Fruit fly (Drosophila melanogaster) whole organism, embryonic: Measurements from ENCODE around the gene mof.

ENCODE experiments used
- CG10147 ChIP-seq: fragments of 200-800 bp; sonication (Bioruptor generic); optimal IDR thresholded peaks from 2 replicates; lab custom pipeline; 2019; ENCODE audit warnings: missing biosample characterization, mild to moderate bottlenecking, missing genetic modification characterization, moderate library complexity
- CG10431 ChIP-seq: fragments of 200-800 bp; sonication (Bioruptor generic); optimal IDR thresholded peaks from 3 replicates; lab custom pipeline; 2018; ENCODE audit warnings: missing biosample characterization, mild to moderate bottlenecking, missing genetic modification characterization
- CG11560 ChIP-seq: fragments of 200-800 bp; sonication (Bioruptor generic); IDR thresholded peaks from 3 replicates; pipeline ENCODE4 v1.3.6; 2022; ENCODE audit warnings: missing biosample characterization, missing genetic modification characterization
- CG12659 ChIP-seq: fragments of 200-800 bp; sonication (Bioruptor generic); optimal IDR thresholded peaks from 3 replicates; lab custom pipeline; 2017; ENCODE audit warnings: mild to moderate bottlenecking, missing biosample characterization, missing genetic modification reagents, missing genetic modification characterization
- CG13123 ChIP-seq: fragments of 200-800 bp; sonication (Bioruptor generic); optimal IDR thresholded peaks from 2 replicates; lab custom pipeline; 2016; ENCODE audit warnings: missing biosample characterization, missing genetic modification characterization
- CG13287 ChIP-seq: fragments of 200-800 bp; sonication (Bioruptor generic); IDR thresholded peaks from 2 replicates; pipeline ENCODE4 v1.3.6; 2022; ENCODE audit warnings: missing biosample characterization, missing genetic modification characterization; ENCODE audit not compliant: partially characterized antibody
- CG13424 ChIP-seq: fragments of 200-800 bp; sonication (Bioruptor generic); optimal IDR thresholded peaks from 2 replicates; lab custom pipeline; 2019; ENCODE audit warnings: missing biosample characterization, mild to moderate bottlenecking, missing genetic modification characterization, moderate library complexity
- CG14710 ChIP-seq: fragments of 200-800 bp; sonication (Bioruptor generic); optimal IDR thresholded peaks from 3 replicates; lab custom pipeline; 2019; ENCODE audit warnings: missing biosample characterization, mild to moderate bottlenecking, missing genetic modification characterization, moderate library complexity
- CG1603 ChIP-seq: fragments of 200-800 bp; sonication (Bioruptor generic); optimal IDR thresholded peaks from 2 replicates; lab custom pipeline; 2019; ENCODE audit warnings: missing biosample characterization, mild to moderate bottlenecking, missing genetic modification characterization, moderate library complexity
- CG18262 ChIP-seq: fragments of 200-800 bp; optimal IDR thresholded peaks from 3 replicates; lab custom pipeline; 2019; ENCODE audit warnings: missing biosample characterization, mild to moderate bottlenecking, missing genetic modification characterization, moderate library complexity
- CG2129 ChIP-seq: fragments of 200-800 bp; sonication (Bioruptor generic); IDR thresholded peaks from 2 replicates; pipeline ENCODE4 v1.3.6; 2022; ENCODE audit warnings: missing biosample characterization, missing genetic modification characterization; ENCODE audit not compliant: partially characterized antibody
- CG31365 ChIP-seq: fragments of 200-800 bp; sonication (Bioruptor generic); optimal IDR thresholded peaks from 2 replicates; lab custom pipeline; 2018; ENCODE audit warnings: missing biosample characterization, mild to moderate bottlenecking, missing genetic modification characterization
- CG34224 ChIP-seq: fragments of 200-800 bp; sonication (Bioruptor generic); IDR thresholded peaks from 3 replicates; pipeline ENCODE4 v1.3.6; 2022; ENCODE audit warnings: missing biosample characterization, missing genetic modification characterization; ENCODE audit not compliant: partially characterized antibody
- CG3847 ChIP-seq: fragments of 200-800 bp; sonication (Bioruptor generic); IDR thresholded peaks from 2 replicates; pipeline ENCODE4 v1.3.6; 2022; ENCODE audit warnings: missing biosample characterization, missing genetic modification characterization
- CG6791 ChIP-seq: fragments of 200-800 bp; sonication (Bioruptor generic); IDR thresholded peaks from 3 replicates; pipeline ENCODE4 v1.3.6; 2022; ENCODE audit warnings: missing biosample characterization, missing genetic modification characterization; ENCODE audit not compliant: partially characterized antibody
- CG7963 ChIP-seq: fragments of 200-800 bp; sonication (Bioruptor generic); IDR thresholded peaks from 3 replicates; pipeline ENCODE4 v1.3.6; 2022; ENCODE audit warnings: missing biosample characterization, missing genetic modification characterization; ENCODE audit not compliant: partially characterized antibody
- CG8944 ChIP-seq: fragments of 200-800 bp; sonication (Bioruptor generic); optimal IDR thresholded peaks from 3 replicates; lab custom pipeline; 2016; ENCODE audit warnings: missing biosample characterization, missing genetic modification characterization
- Dip2 ChIP-seq: fragments of 200-800 bp; sonication (Bioruptor generic); IDR thresholded peaks from 2 replicates; pipeline ENCODE4 v1.3.6; 2022; ENCODE audit warnings: missing biosample characterization, missing genetic modification characterization
- Dll ChIP-seq: fragments of 200-800 bp; sonication (Bioruptor generic); IDR thresholded peaks from 4 replicates; pipeline ENCODE4 v1.3.6; 2022; ENCODE audit warnings: missing biosample characterization, missing genetic modification characterization; ENCODE audit not compliant: partially characterized antibody
- Doc3 ChIP-seq: fragments of 200-800 bp; sonication (Bioruptor generic); IDR thresholded peaks from 3 replicates; pipeline ENCODE4 v1.3.6; 2022; ENCODE audit warnings: missing biosample characterization, missing genetic modification characterization; ENCODE audit not compliant: partially characterized antibody
- Elba2 ChIP-seq: fragments of 200-800 bp; sonication (Bioruptor generic); optimal IDR thresholded peaks from 3 replicates; lab custom pipeline; 2016; ENCODE audit warnings: missing biosample characterization, missing genetic modification characterization
- Fer1 ChIP-seq: fragments of 200-800 bp; sonication (Bioruptor generic); optimal IDR thresholded peaks from 2 replicates; lab custom pipeline; 2017; ENCODE audit warnings: missing biosample characterization, mild to moderate bottlenecking, missing genetic modification characterization
- HLH4C ChIP-seq: fragments of 200-800 bp; sonication (Bioruptor generic); IDR thresholded peaks from 3 replicates; pipeline ENCODE4 v1.3.6; 2022; ENCODE audit warnings: missing biosample characterization, missing genetic modification characterization; ENCODE audit not compliant: partially characterized antibody
- HLHmδ ChIP-seq: fragments of 200-800 bp; sonication (Bioruptor generic); optimal IDR thresholded peaks from 2 replicates; lab custom pipeline; 2018; ENCODE audit warnings: missing biosample characterization, mild to moderate bottlenecking, missing genetic modification characterization, moderate library complexity
- MBD-R2 ChIP-seq: fragments of 200-800 bp; sonication (Bioruptor generic); IDR thresholded peaks from 2 replicates; pipeline ENCODE4 v1.3.6; 2022; ENCODE audit warnings: missing biosample characterization, missing genetic modification characterization
- MESR4 ChIP-seq: fragments of 200-800 bp; sonication (Bioruptor generic); optimal IDR thresholded peaks from 2 replicates; lab custom pipeline; 2018; ENCODE audit warnings: missing biosample characterization, mild to moderate bottlenecking, missing genetic modification characterization, moderate library complexity
- Neu2 ChIP-seq: fragments of 200-800 bp; sonication (Bioruptor generic); optimal IDR thresholded peaks from 3 replicates; lab custom pipeline; 2016; ENCODE audit warnings: missing biosample characterization, missing genetic modification characterization, borderline replicate concordance
- Sox102F ChIP-seq: fragments of 200-800 bp; sonication (Bioruptor generic); optimal IDR thresholded peaks from 2 replicates; lab custom pipeline; 2018; ENCODE audit warnings: missing biosample characterization, mild to moderate bottlenecking, missing genetic modification characterization, moderate library complexity
- abd-A ChIP-seq: fragments of 200-800 bp; sonication (Bioruptor generic); optimal IDR thresholded peaks from 3 replicates; lab custom pipeline; 2019; ENCODE audit warnings: missing biosample characterization, mild to moderate bottlenecking, missing genetic modification characterization, moderate library complexity
- amos ChIP-seq: fragments of 200-800 bp; sonication (Bioruptor generic); IDR thresholded peaks from 2 replicates; pipeline ENCODE4 v1.3.6; 2022; ENCODE audit warnings: missing biosample characterization, missing genetic modification characterization; ENCODE audit not compliant: partially characterized antibody
- bbx ChIP-seq: fragments of 200-800 bp; sonication (Bioruptor generic); IDR thresholded peaks from 2 replicates; pipeline ENCODE4 v1.3.6; 2022; ENCODE audit warnings: missing biosample characterization, missing genetic modification characterization; ENCODE audit not compliant: partially characterized antibody
- ems ChIP-seq: fragments of 200-800 bp; sonication (Bioruptor generic); optimal IDR thresholded peaks from 3 replicates; lab custom pipeline; 2016; ENCODE audit warnings: missing biosample characterization, missing genetic modification characterization
- hb ChIP-seq: fragments of 200-800 bp; sonication (Bioruptor generic); IDR thresholded peaks from 3 replicates; pipeline ENCODE4 v1.3.6; 2022; ENCODE audit warnings: missing biosample characterization, missing genetic modification characterization; ENCODE audit not compliant: partially characterized antibody
- hbn ChIP-seq: fragments of 200-800 bp; sonication (Bioruptor generic); IDR thresholded peaks from 2 replicates; pipeline ENCODE4 v1.3.6; 2022; ENCODE audit warnings: missing biosample characterization, missing genetic modification characterization; ENCODE audit not compliant: partially characterized antibody
- ind ChIP-seq: fragments of 200-800 bp; sonication (Bioruptor generic); optimal IDR thresholded peaks from 3 replicates; lab custom pipeline; 2016; ENCODE audit warnings: missing biosample characterization, missing genetic modification characterization
- jing ChIP-seq: fragments of 200-800 bp; sonication (Bioruptor generic); optimal IDR thresholded peaks from 2 replicates; lab custom pipeline; 2018; ENCODE audit warnings: missing biosample characterization, mild to moderate bottlenecking, missing genetic modification characterization
- knrl ChIP-seq: fragments of 200-800 bp; sonication (Bioruptor generic); IDR thresholded peaks from 3 replicates; pipeline ENCODE4 v1.3.6; 2022; ENCODE audit warnings: missing biosample characterization, missing genetic modification characterization; ENCODE audit not compliant: partially characterized antibody
- pzg ChIP-seq: fragments of 200-800 bp; sonication (Bioruptor generic); optimal IDR thresholded peaks from 3 replicates; lab custom pipeline; 2018; ENCODE audit warnings: missing biosample characterization, mild to moderate bottlenecking, missing genetic modification characterization, moderate library complexity
- row ChIP-seq: fragments of 200-800 bp; sonication (Bioruptor generic); IDR thresholded peaks from 3 replicates; pipeline ENCODE4 v1.3.6; 2022; ENCODE audit warnings: missing biosample characterization, missing genetic modification characterization
- slbo ChIP-seq: fragments of 200-800 bp; sonication (Bioruptor generic); IDR thresholded peaks from 2 replicates; pipeline ENCODE4 v1.3.6; 2022; ENCODE audit warnings: missing biosample characterization, missing genetic modification characterization
- sna ChIP-seq: fragments of 200-800 bp; sonication (Bioruptor generic); IDR thresholded peaks from 2 replicates; pipeline ENCODE4 v1.3.6; 2022; ENCODE audit warnings: missing biosample characterization, missing genetic modification characterization; ENCODE audit not compliant: partially characterized antibody
- stwl ChIP-seq: fragments of 200-800 bp; sonication (Bioruptor generic); optimal IDR thresholded peaks from 3 replicates; lab custom pipeline; 2018; ENCODE audit warnings: missing biosample characterization, mild to moderate bottlenecking, missing genetic modification characterization, moderate library complexity
- ttk ChIP-seq: fragments of 200-800 bp; sonication (Bioruptor generic); IDR thresholded peaks from 2 replicates; pipeline ENCODE4 v2.1.2; 2022; ENCODE audit warnings: missing biosample characterization, missing genetic modification characterization
- vnd ChIP-seq: fragments of 200-800 bp; sonication (Bioruptor generic); IDR thresholded peaks from 3 replicates; pipeline ENCODE4 v1.3.6; 2022; ENCODE audit warnings: missing biosample characterization, missing genetic modification characterization; ENCODE audit not compliant: partially characterized antibody
- vvl ChIP-seq: fragments of 200-800 bp; sonication (Bioruptor generic); IDR thresholded peaks from 2 replicates; pipeline ENCODE4 v1.3.6; 2022; ENCODE audit warnings: missing biosample characterization, missing genetic modification characterization
- zen2 ChIP-seq: fragments of 200-800 bp; sonication (Bioruptor generic); IDR thresholded peaks from 3 replicates; pipeline ENCODE4 v1.3.6; 2022; ENCODE audit warnings: missing biosample characterization, missing genetic modification characterization; ENCODE audit not compliant: partially characterized antibody
- zf30C ChIP-seq: fragments of 200-800 bp; sonication (Bioruptor generic); optimal IDR thresholded peaks from 3 replicates; lab custom pipeline; 2018; ENCODE audit warnings: missing biosample characterization, mild to moderate bottlenecking, missing genetic modification characterization

The mof gene

DNA sequence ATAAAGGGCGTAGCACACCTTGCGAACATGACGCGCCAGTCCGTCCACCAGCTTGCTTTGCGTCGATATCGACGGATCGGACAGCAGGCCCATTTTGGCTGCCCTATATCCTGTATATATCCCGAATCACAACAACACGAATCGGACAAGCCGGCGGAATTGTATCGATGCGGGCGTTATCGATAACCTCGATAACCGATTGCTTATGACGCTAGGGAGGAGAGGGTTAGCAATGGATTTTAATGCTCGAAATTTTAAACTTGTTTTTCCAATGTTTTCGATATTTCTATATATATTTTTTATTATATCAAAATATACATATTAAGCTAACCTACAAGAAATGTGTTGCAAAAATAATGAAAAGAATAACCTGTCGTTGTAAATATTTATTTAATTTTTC, 3.5 kb downstream of the mof start, which contains the start of gene GAA1 (continued):
- TF ChIP-seq CG6791 (GFP tag; lab: Robert Waterston, UW) = peak; percentile 95
- TF ChIP-seq abd-A (tag; lab: Kevin White, UChicago) = no peak
- no peak for TF ChIP-seq HLHmδ
- peak; percentile 23 for TF ChIP-seq CG18262
- TF ChIP-seq CG13123 (GFP tag; lab: Kevin White, UChicago) = no peak
- TF ChIP-seq CG10147 = no peak
- peak; percentile 86 for TF ChIP-seq CG13287
- TF ChIP-seq Doc3 = peak; percentile 55; the same call in 2 of the 3 replicates
- no peak for TF ChIP-seq zf30C (GFP tag; lab: Kevin White, UChicago)
- TF ChIP-seq knrl = peak; percentile 56; the same call in 2 of the 3 replicates
- TF ChIP-seq CG12659 (GFP tag; lab: Kevin White, UChicago) = peak; percentile 11
- no peak for TF ChIP-seq CG1603 (tag; lab: Kevin White, UChicago)
- no peak for TF ChIP-seq Dip2 (GFP tag; lab: Robert Waterston, UW)
- TF ChIP-seq jing = no peak
- TF ChIP-seq CG34224 (GFP tag; lab: Robert Waterston, UW) = peak; percentile 89
- TF ChIP-seq vnd (GFP tag; lab: Robert Waterston, UW) = peak; percentile 85
- peak; percentile 40 for TF ChIP-seq MESR4 (GFP tag; lab: Kevin White, UChicago)
- peak; percentile 81 for TF ChIP-seq Dll (GFP tag; lab: Robert Waterston, UW)
- no peak for TF ChIP-seq Sox102F (GFP tag; lab: Kevin White, UChicago)
- TF ChIP-seq CG2129 = peak; percentile 31; the same call in 1 of the 2 replicates
- TF ChIP-seq CG11560 (tag; lab: Robert Waterston, UW) = no peak
- TF ChIP-seq hbn (GFP tag; lab: Robert Waterston, UW) = peak; percentile 78
- TF ChIP-seq HLH4C (GFP tag; lab: Robert Waterston, UW) = peak; percentile 98
- TF ChIP-seq CG3847 = no peak
- TF ChIP-seq amos (GFP tag; lab: Robert Waterston, UW) = peak; percentile 79
- TF ChIP-seq CG13424 = peak; percentile 12
- TF ChIP-seq zen2 (GFP tag; lab: Robert Waterston, UW) = peak; percentile 79
- peak; percentile 94 for TF ChIP-seq CG7963 (GFP tag; lab: Robert Waterston, UW)
- peak; percentile 39 for TF ChIP-seq CG14710
- TF ChIP-seq ttk (GFP tag; lab: Robert Waterston, UW) = no peak
- TF ChIP-seq Neu2 = no peak
- TF ChIP-seq slbo = peak; percentile 43; the same call in 1 of the 2 replicates
- TF ChIP-seq bbx (GFP tag; lab: Robert Waterston, UW) = peak; percentile 93
- TF ChIP-seq Elba2 = no peak
- TF ChIP-seq CG31365 = no peak
- TF ChIP-seq sna (GFP tag; lab: Robert Waterston, UW) = peak; percentile 88
- TF ChIP-seq MBD-R2 (GFP tag; lab: Robert Waterston, UW) = peak; percentile 80
- peak; percentile 3 for TF ChIP-seq ind (GFP tag; lab: Kevin White, UChicago)
- peak; percentile 10 for TF ChIP-seq Fer1 (GFP tag; lab: Kevin White, UChicago)
- peak; percentile 31 for TF ChIP-seq pzg (GFP tag; lab: Kevin White, UChicago)
- TF ChIP-seq vvl (GFP tag; lab: Robert Waterston, UW) = peak; percentile 29; the same call in 1 of the 2 replicates
- peak; percentile 62 for TF ChIP-seq row
- peak; percentile 92 for TF ChIP-seq hb (GFP tag; lab: Robert Waterston, UW)
- no peak for TF ChIP-seq CG8944
- TF ChIP-seq CG10431 (GFP tag; lab: Kevin White, UChicago) = no peak
- no peak for TF ChIP-seq ems
- TF ChIP-seq stwl (tag; lab: Kevin White, UChicago) = peak; percentile 60
